Worm (Caenorhabditis elegans): ENCODE data around the gene tif-1A.

DNA sequence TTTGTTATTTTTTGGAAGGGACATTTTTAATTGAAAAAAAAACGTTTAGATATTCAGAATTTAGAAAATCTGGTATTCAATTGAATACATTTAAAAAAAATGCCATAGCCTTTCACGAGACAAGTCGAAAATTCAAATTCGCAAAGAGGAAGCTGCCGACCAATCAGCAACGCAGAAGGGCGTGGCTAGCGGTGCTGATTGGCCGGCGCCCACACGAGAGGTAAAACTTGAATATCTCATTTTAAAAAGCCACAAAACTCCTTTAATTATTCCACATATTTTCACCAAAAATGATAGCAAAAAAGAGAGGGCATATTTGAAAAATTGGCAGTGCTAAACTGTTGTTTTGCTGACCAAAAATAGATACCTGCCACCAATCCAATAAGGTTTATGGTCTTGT lies 29.4 kb downstream of the tif-1A start:
- TF ChIP-seq pqm-1 (tag; optimal IDR thresholded peaks at IDR 0.05) = no peak
- peak; percentile 79 for TF ChIP-seq nfya-1 (tag; optimal IDR thresholded peaks at IDR 0.05)
- TF ChIP-seq T23F11.4 (GFP tag; optimal IDR thresholded peaks at IDR 0.05) = no peak
- no peak for TF ChIP-seq dve-1 (tag; optimal IDR thresholded peaks at IDR 0.05)
- no peak for TF ChIP-seq tbx-2 (tag; optimal IDR thresholded peaks at IDR 0.05)
- no peak for TF ChIP-seq pha-4 (tag; optimal IDR thresholded peaks at IDR 0.05)
- no peak for TF ChIP-seq ttx-3 (tag; optimal IDR thresholded peaks at IDR 0.05)

Data from whole organism, late embryonic.